Worm (Caenorhabditis elegans) whole organism, L3 larva: Measurements from ENCODE around the gene R02F11.12.

Experiments used
- ama-1 ChIP-seq: fragments of 150-350 bp; optimal IDR thresholded peaks from 2 replicates; lab custom pipeline; 2018
- egl-27 ChIP-seq: sonication (generic microtip); optimal IDR thresholded peaks from 4 replicates; lab custom pipeline; 2017; ENCODE audit warnings: missing biosample characterization, missing genetic modification reagents, missing genetic modification characterization
- elt-1 ChIP-seq: fragments of 150-350 bp; optimal IDR thresholded peaks from 2 replicates; lab custom pipeline; 2014; ENCODE audit warnings: missing biosample characterization, missing genetic modification characterization
- elt-3 ChIP-seq, 3 experiments: fragments of 150-350 bp in 1 of 3; sonication (generic microtip) in 2 of 3; optimal IDR thresholded peaks; 2 replicates in 2 of 3; 4 replicates in 1 of 3; lab custom pipeline; 2014 to 2017; ENCODE audit warnings: missing biosample characterization in 3 of 3, missing genetic modification characterization in 3 of 3
- fkh-10 ChIP-seq: sonication (generic microtip); optimal IDR thresholded peaks from 2 replicates; lab custom pipeline; 2017; ENCODE audit warnings: missing biosample characterization, missing genetic modification reagents, missing genetic modification characterization
- fos-1 ChIP-seq: fragments of 150-350 bp; optimal IDR thresholded peaks from 2 replicates; lab custom pipeline; 2014; ENCODE audit warnings: missing biosample characterization, missing genetic modification characterization
- mml-1 ChIP-seq: fragments of 150-350 bp; sonication (generic microtip); optimal IDR thresholded peaks from 3 replicates; lab custom pipeline; 2014; ENCODE audit warnings: missing biosample characterization, missing genetic modification characterization
- nfya-1 ChIP-seq: sonication (generic microtip); optimal IDR thresholded peaks from 2 replicates; lab custom pipeline; 2017; ENCODE audit warnings: missing genetic modification characterization, mild to moderate bottlenecking, missing compliant biosample characterization, antibody characterized with exemption, moderate library complexity; ENCODE audit not compliant: insufficient read depth
- nhr-28 ChIP-seq: fragments of 150-350 bp; optimal IDR thresholded peaks from 2 replicates; lab custom pipeline; 2014; ENCODE audit warnings: missing biosample characterization, missing genetic modification characterization
- nhr-76 ChIP-seq: fragments of 150-350 bp; sonication (generic microtip); optimal IDR thresholded peaks from 5 replicates; lab custom pipeline; 2014; ENCODE audit warnings: missing biosample characterization, missing genetic modification characterization
- pha-4 ChIP-seq: fragments of 150-350 bp; optimal IDR thresholded peaks from 2 replicates; lab custom pipeline; 2014; ENCODE audit warnings: missing biosample characterization, missing genetic modification reagents, missing genetic modification characterization
- snpc-4 ChIP-seq: fragments of 150-350 bp; optimal IDR thresholded peaks from 2 replicates; lab custom pipeline; 2014; ENCODE audit warnings: missing biosample characterization, missing genetic modification characterization
- ztf-11 ChIP-seq: fragments of 150-350 bp; optimal IDR thresholded peaks from 2 replicates; lab custom pipeline; 2014; ENCODE audit warnings: missing biosample characterization, missing genetic modification characterization

ce11 chrV:4785333-4785852 lies 5.1 kb upstream of the R02F11.12 start, which contains the start of the genes Y60C6A.2 and Y60C6A.3:
- TF ChIP-seq nhr-28 (tag; lab: Kevin White, UChicago) (no peak), egl-27 (no peak), fkh-10 (GFP tag; lab: Kevin White, UChicago) (no peak), ama-1 (lab: Kevin White, UChicago) (no peak), pha-4 (no peak), mml-1 (no peak), ztf-11 (tag; lab: Kevin White, UChicago) (no peak), snpc-4 (no peak), nfya-1 (tag; lab: Kevin White, UChicago) (no peak), nhr-76 (tag; lab: Kevin White, UChicago) (no peak), elt-1 (tag; lab: Kevin White, UChicago) (no peak), elt-3 (tag; optimal IDR thresholded peaks at IDR 0.05; lab: Kevin White, UChicago) (no peak), fos-1 (tag; lab: Kevin White, UChicago) (no peak)
